Worm (Caenorhabditis elegans) whole organism, L4/young adult: ENCODE results near the gene mtr-4.

Source experiments
- W03F9.2 ChIP-seq: fragments of 150-350 bp; optimal IDR thresholded peaks from 2 replicates; lab custom pipeline; 2014; ENCODE audit warnings: missing biosample characterization, missing genetic modification characterization
- dao-5 ChIP-seq: sonication (generic microtip); optimal IDR thresholded peaks from 2 replicates; lab custom pipeline; 2016; ENCODE audit warnings: missing genotype, missing genetic modification characterization, moderate library complexity, missing compliant biosample characterization
- him-1 ChIP-seq: sonication (generic microtip); optimal IDR thresholded peaks from 2 replicates; lab custom pipeline; 2016; ENCODE audit warnings: missing genotype, missing genetic modification reagents, missing genetic modification characterization, missing compliant biosample characterization

- TF ChIP-seq dao-5 (tag; lab: Kevin White, UChicago) (no peak), him-1 (no peak), W03F9.2 (no peak)
These were observed 25.8 kb upstream of the mtr-4 start for ce11 chrIV:9799664-9800063.
